Fruit fly (Drosophila melanogaster): ENCODE results near the gene CG12104.

Gene CG12104

DNA sequence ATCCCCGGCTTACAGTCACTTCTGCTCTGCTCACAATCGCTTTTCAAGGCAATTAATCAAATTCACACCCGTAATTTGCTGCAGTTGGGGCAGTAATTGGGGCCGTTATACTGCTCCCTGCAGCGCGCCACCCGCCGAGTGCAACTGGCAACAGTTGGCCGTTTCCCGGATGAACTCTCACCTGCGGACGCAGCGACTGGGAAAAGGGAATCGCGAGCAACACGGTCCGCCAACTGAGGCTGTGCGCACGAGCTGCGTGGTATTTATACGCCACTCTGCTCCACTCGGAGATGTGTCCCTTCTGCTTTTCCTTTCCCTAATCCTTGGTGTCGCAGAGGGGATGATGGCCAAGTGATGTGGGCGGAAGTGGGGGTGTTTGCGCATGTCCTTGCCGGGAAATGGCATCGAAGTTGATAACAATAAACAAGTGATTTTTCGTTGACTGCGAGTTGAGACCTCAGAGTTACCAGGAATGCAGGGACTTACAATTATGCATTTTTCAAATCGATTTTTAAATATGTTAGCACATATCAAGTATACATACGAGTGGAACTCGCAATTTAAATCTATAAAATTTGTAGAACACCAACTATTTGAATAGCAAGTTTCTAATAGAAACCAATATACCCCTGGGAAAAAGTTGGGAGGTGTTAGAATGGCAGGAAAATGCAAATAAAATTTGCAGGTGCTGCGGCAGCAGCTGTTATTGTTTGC lies 26.7 kb upstream of the CG12104 start, which contains the start of gene GC (continued):
- no peak for TF ChIP-seq Drgx (GFP tag; IDR thresholded peaks at IDR 0.05)
- TF ChIP-seq Taf1 (GFP tag; IDR thresholded peaks at IDR 0.05), result no peak
- TF ChIP-seq grau (tag; optimal IDR thresholded peaks at IDR 0.05), result peak; percentile 26
- TF ChIP-seq CG3163 (GFP tag; optimal IDR thresholded peaks at IDR 0.05), result no peak
- TF ChIP-seq Hand (GFP tag; optimal IDR thresholded peaks at IDR 0.05), result no peak
- TF ChIP-seq CG12391 (tag; optimal IDR thresholded peaks at IDR 0.05), result peak; percentile 4
- no peak for TF ChIP-seq ab (GFP tag; optimal IDR thresholded peaks at IDR 0.05)
- TF ChIP-seq scrt (GFP tag; optimal IDR thresholded peaks at IDR 0.05), result peak; percentile 97
- peak; percentile 49 for TF ChIP-seq lilli (GFP tag; optimal IDR thresholded peaks at IDR 0.05)
- peak; percentile 39; the same call in 1 of the 3 replicates for TF ChIP-seq ci (GFP tag; IDR thresholded peaks at IDR 0.05)
- no peak for TF ChIP-seq CG11093 (GFP tag; IDR thresholded peaks at IDR 0.05)
- TF ChIP-seq CG13775 (GFP tag; optimal IDR thresholded peaks at IDR 0.05), result no peak
- TF ChIP-seq CG10366 (GFP tag; IDR thresholded peaks at IDR 0.05), result peak; percentile 24
- TF ChIP-seq D19B (GFP tag; optimal IDR thresholded peaks at IDR 0.05), result peak; percentile 60
- peak; percentile 42; the same call in 1 of the 2 replicates for TF ChIP-seq Ptx1 (GFP tag; IDR thresholded peaks at IDR 0.05)
- TF ChIP-seq CG6689 (GFP tag; IDR thresholded peaks at IDR 0.05), result peak; percentile 32; the same call in 1 of the 2 replicates
- no peak for TF ChIP-seq CG11504 (tag; optimal IDR thresholded peaks at IDR 0.05)
- no peak for TF ChIP-seq CG14050 (GFP tag; IDR thresholded peaks at IDR 0.05)
- TF ChIP-seq onecut (GFP tag; IDR thresholded peaks at IDR 0.05), result no peak
- no peak for TF ChIP-seq CG12219 (GFP tag; optimal IDR thresholded peaks at IDR 0.05)
- no peak for TF ChIP-seq pan (optimal IDR thresholded peaks at IDR 0.05)
- TF ChIP-seq pan (GFP tag; optimal IDR thresholded peaks at IDR 0.05 in 1 of 2, IDR thresholded peaks at IDR 0.05 in 1 of 2), result peak in 1 of 2 experiments; percentile 39
- no peak for TF ChIP-seq CG6683 (GFP tag; optimal IDR thresholded peaks at IDR 0.05)
- peak; percentile 47; the same call in 1 of the 2 replicates for TF ChIP-seq CG32772 (GFP tag; IDR thresholded peaks at IDR 0.05)
- 0 out of 2 replicates have a peak, but pooled peaks have one; percentile 5 for TF ChIP-seq CG5953 (GFP tag; IDR thresholded peaks at IDR 0.05)
- TF ChIP-seq esg (GFP tag; conservative IDR thresholded peaks at IDR 0.05), result peak; percentile 32; the same call in 1 of the 2 replicates
- no peak for TF ChIP-seq CG12942 (GFP tag; optimal IDR thresholded peaks at IDR 0.05)
- no peak for TF ChIP-seq prd (optimal IDR thresholded peaks at IDR 0.05)
- TF ChIP-seq prd (GFP tag; IDR thresholded peaks at IDR 0.05), result 0 out of 3 replicates have a peak, but pooled peaks have one; percentile 21
- TF ChIP-seq sima (GFP tag; optimal IDR thresholded peaks at IDR 0.05), result no peak
- no peak for TF ChIP-seq corto (GFP tag; optimal IDR thresholded peaks at IDR 0.05)

DNA sequence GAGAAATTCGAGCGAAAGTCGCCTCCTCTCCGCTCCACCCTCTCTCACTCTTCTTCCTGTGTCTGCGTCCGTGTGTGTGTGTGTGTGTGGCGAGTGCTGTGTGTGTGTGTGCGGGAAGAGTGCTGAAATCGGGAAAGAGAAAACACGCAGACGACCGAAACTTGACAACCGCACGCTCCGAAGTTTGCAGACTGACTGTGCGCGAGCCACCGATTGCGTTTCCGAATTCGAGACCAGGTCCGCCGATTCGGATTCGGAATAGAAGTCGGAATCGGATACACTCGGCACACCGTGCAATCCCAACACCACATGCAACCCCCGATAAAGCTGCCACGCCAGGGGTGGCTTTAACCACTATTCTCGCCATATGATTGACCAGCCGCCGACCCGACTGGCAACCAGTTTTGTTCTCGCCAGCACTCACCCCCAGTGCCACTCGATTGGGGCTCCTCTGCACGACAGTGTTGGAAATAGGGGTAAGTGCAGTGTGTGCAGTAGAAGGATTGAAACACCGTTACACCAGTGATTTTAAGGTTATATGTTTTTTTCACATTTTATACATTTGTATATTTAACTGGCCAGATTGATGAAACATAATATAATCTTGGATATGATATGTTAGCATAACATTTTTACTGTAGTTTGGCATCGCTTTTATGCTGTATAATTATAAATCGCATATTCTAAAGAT lies 25.8 kb upstream of the CG12104 start, which contains the start of gene CG13928:
Gene CG13928, minus strand, starts transcription at position 202 of the 691 bp plus-strand sequence.
- TF ChIP-seq emc (GFP tag; optimal IDR thresholded peaks at IDR 0.05) (no peak), Spps (tag; optimal IDR thresholded peaks at IDR 0.05) (no peak), ewg (GFP tag; optimal IDR thresholded peaks at IDR 0.05) (peak; percentile 89), CG8089 (GFP tag; optimal IDR thresholded peaks at IDR 0.05) (no peak), bcd (GFP tag; optimal IDR thresholded peaks at IDR 0.05) (peak; percentile 3), CG43689 (GFP tag; IDR thresholded peaks at IDR 0.05) (no peak), ac (GFP tag; optimal IDR thresholded peaks at IDR 0.05) (no peak), unpg (GFP tag; optimal IDR thresholded peaks at IDR 0.05) (no peak), sna (GFP tag; IDR thresholded peaks at IDR 0.05; ENCODE audit: partially characterized antibody) (0 out of 2 replicates have a peak, but pooled peaks have one; percentile 18), CG4404 (GFP tag; IDR thresholded peaks at IDR 0.05) (no peak), CG18599 (GFP tag; optimal IDR thresholded peaks at IDR 0.05) (peak; percentile 34), NFAT (GFP tag; IDR thresholded peaks at IDR 0.05) (0 out of 2 replicates have a peak, but pooled peaks have one; percentile 36), CG14050 (GFP tag; IDR thresholded peaks at IDR 0.05) (no peak), Dip2 (GFP tag; IDR thresholded peaks at IDR 0.05) (no peak), CG17328 (GFP tag; IDR thresholded peaks at IDR 0.05) (no peak), caup (GFP tag; optimal IDR thresholded peaks at IDR 0.05; ENCODE audit: severe bottlenecking) (no peak), CG34422 (GFP tag; IDR thresholded peaks at IDR 0.05) (no peak), Mad (GFP tag; optimal IDR thresholded peaks at IDR 0.05) (no peak), Atf6 (GFP tag; IDR thresholded peaks at IDR 0.05) (0 out of 2 replicates have a peak, but pooled peaks have one; percentile 5), Hr51 (GFP tag; optimal IDR thresholded peaks at IDR 0.05) (no peak)
